Fruit fly (Drosophila melanogaster): Measurements from ENCODE around the gene nab.

Gene nab

DNA sequence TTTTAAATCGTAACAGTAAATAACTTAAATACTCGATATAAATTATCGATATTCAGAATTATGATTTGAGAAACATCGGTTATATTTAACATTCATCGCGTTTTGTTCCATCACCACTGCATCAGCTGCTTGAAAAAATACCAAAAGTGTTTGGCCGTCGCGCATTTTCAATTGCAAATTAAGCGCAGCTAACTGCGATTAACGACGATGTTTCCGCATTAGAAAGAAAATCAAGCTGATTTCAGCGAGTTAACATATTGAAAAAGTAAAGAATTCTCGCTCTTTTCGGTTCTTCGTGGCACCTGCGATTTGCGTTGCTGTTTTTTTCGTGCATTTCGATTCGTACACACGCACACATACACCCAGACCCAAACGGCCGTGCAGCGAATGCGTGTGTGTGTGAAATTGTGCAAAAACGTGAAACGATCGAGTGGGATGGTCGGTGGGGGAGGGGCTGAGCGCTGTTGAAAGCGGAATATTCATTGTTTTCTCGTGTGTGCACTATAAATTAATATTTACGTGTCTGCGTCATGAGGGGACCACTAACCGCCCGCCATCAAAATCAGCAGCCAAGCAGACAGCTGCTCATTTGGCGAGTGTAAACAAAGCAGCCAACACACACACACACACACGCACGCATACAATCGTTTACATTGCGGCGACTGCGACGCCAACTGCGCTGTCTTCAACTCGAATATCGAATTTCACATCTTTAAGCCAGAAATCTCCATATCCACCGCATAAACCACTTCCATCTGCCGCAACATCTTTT is 52.5 kb downstream of the nab start, which contains the start of gene Ack (continued):
- TF ChIP-seq vfl (GFP tag; optimal IDR thresholded peaks at IDR 0.05) = no peak
- no peak for TF ChIP-seq CG6683 (GFP tag; optimal IDR thresholded peaks at IDR 0.05)
- no peak for TF ChIP-seq CG15011 (GFP tag; optimal IDR thresholded peaks at IDR 0.05)
- no peak for TF ChIP-seq CG15601 (tag; optimal IDR thresholded peaks at IDR 0.05)
- TF ChIP-seq ftz-f1 (GFP tag; optimal IDR thresholded peaks at IDR 0.05) = no peak
- no peak for TF ChIP-seq CG7987 (GFP tag; optimal IDR thresholded peaks at IDR 0.05)
- no peak for TF ChIP-seq trem (tag; optimal IDR thresholded peaks at IDR 0.05)
- peak; percentile 49 for TF ChIP-seq CG8924 (tag; optimal IDR thresholded peaks at IDR 0.05)
- no peak for TF ChIP-seq Hr39 (optimal IDR thresholded peaks at IDR 0.05)
- no peak for TF ChIP-seq Hand (GFP tag; optimal IDR thresholded peaks at IDR 0.05)
- no peak for TF ChIP-seq CG12744 (GFP tag; optimal IDR thresholded peaks at IDR 0.05)
- no peak for TF ChIP-seq Taf1 (GFP tag; IDR thresholded peaks at IDR 0.05)
- TF ChIP-seq nau (GFP tag; optimal IDR thresholded peaks at IDR 0.05) = no peak
- TF ChIP-seq vnd (GFP tag; IDR thresholded peaks at IDR 0.05; ENCODE audit: partially characterized antibody) = peak; percentile 72
- TF ChIP-seq CG3163 (GFP tag; optimal IDR thresholded peaks at IDR 0.05) = no peak
- TF ChIP-seq oc (tag; optimal IDR thresholded peaks at IDR 0.05) = no peak
- TF ChIP-seq peb (GFP tag; IDR thresholded peaks at IDR 0.05) = no peak
- no peak for TF ChIP-seq dan (GFP tag; IDR thresholded peaks at IDR 0.05)
- peak; percentile 25 for TF ChIP-seq CG12391 (tag; optimal IDR thresholded peaks at IDR 0.05)
- no peak for TF ChIP-seq CG13775 (GFP tag; optimal IDR thresholded peaks at IDR 0.05)
- peak; percentile 35 for TF ChIP-seq stwl (tag; optimal IDR thresholded peaks at IDR 0.05)
- no peak for TF ChIP-seq fu2 (GFP tag; optimal IDR thresholded peaks at IDR 0.05)
- peak; percentile 82 for TF ChIP-seq CG13287 (GFP tag; IDR thresholded peaks at IDR 0.05; ENCODE audit: partially characterized antibody)
- no peak for TF ChIP-seq tgo (GFP tag; IDR thresholded peaks at IDR 0.05)
- TF ChIP-seq CG4328 (GFP tag; optimal IDR thresholded peaks at IDR 0.05) = no peak
- TF ChIP-seq PHDP (tag; optimal IDR thresholded peaks at IDR 0.05) = no peak
- TF ChIP-seq wek (GFP tag; optimal IDR thresholded peaks at IDR 0.05) = no peak
- peak; percentile 22 for TF ChIP-seq Ets97D (GFP tag; optimal IDR thresholded peaks at IDR 0.05)
- TF ChIP-seq Ada2b (GFP tag; IDR thresholded peaks at IDR 0.05) = no peak
- TF ChIP-seq zen2 (GFP tag; IDR thresholded peaks at IDR 0.05; ENCODE audit: partially characterized antibody) = no peak; the same call in 1 of the 3 replicates
- TF ChIP-seq inv (GFP tag; IDR thresholded peaks at IDR 0.05; ENCODE audit: partially characterized antibody) = peak; percentile 78
- peak; percentile 58 for TF ChIP-seq Dp (GFP tag; optimal IDR thresholded peaks at IDR 0.05)
- TF ChIP-seq ERR (GFP tag; optimal IDR thresholded peaks at IDR 0.05) = no peak
- TF ChIP-seq yki (optimal IDR thresholded peaks at IDR 0.05) = no peak
- no peak for TF ChIP-seq CG15269 (tag; optimal IDR thresholded peaks at IDR 0.05)
- no peak for TF ChIP-seq sens-2 (GFP tag; IDR thresholded peaks at IDR 0.05)
- TF ChIP-seq CG16815 (GFP tag; optimal IDR thresholded peaks at IDR 0.05) = no peak
- TF ChIP-seq ato (GFP tag; IDR thresholded peaks at IDR 0.05; ENCODE audit: partially characterized antibody) = peak; percentile 17; the same call in 1 of the 2 replicates
- TF ChIP-seq CG2199 (GFP tag; IDR thresholded peaks at IDR 0.05) = no peak
- no peak for TF ChIP-seq jigr1 (GFP tag; IDR thresholded peaks at IDR 0.05)
- TF ChIP-seq az2 (GFP tag; optimal IDR thresholded peaks at IDR 0.05) = no peak
- TF ChIP-seq CG5245 (GFP tag; optimal IDR thresholded peaks at IDR 0.05) = no peak
- TF ChIP-seq eve (GFP tag; optimal IDR thresholded peaks at IDR 0.05) = no peak
- no peak for TF ChIP-seq pfk (GFP tag; optimal IDR thresholded peaks at IDR 0.05)
- TF ChIP-seq CG34224 (GFP tag; IDR thresholded peaks at IDR 0.05; ENCODE audit: partially characterized antibody) = peak; percentile 81
- TF ChIP-seq CG15514 (GFP tag; optimal IDR thresholded peaks at IDR 0.05) = no peak
- peak; percentile 85 for TF ChIP-seq Sry-δ (GFP tag; optimal IDR thresholded peaks at IDR 0.05)
- no peak for TF ChIP-seq CG10543 (GFP tag; optimal IDR thresholded peaks at IDR 0.05)
- TF ChIP-seq bowl (GFP tag; IDR thresholded peaks at IDR 0.05) = no peak
- no peak for TF ChIP-seq Gug (GFP tag; IDR thresholded peaks at IDR 0.05)

Measured in whole organism, embryonic.